Fruit fly (Drosophila melanogaster): ENCODE results near the gene att-ORFB.

The att-ORFB gene

DNA sequence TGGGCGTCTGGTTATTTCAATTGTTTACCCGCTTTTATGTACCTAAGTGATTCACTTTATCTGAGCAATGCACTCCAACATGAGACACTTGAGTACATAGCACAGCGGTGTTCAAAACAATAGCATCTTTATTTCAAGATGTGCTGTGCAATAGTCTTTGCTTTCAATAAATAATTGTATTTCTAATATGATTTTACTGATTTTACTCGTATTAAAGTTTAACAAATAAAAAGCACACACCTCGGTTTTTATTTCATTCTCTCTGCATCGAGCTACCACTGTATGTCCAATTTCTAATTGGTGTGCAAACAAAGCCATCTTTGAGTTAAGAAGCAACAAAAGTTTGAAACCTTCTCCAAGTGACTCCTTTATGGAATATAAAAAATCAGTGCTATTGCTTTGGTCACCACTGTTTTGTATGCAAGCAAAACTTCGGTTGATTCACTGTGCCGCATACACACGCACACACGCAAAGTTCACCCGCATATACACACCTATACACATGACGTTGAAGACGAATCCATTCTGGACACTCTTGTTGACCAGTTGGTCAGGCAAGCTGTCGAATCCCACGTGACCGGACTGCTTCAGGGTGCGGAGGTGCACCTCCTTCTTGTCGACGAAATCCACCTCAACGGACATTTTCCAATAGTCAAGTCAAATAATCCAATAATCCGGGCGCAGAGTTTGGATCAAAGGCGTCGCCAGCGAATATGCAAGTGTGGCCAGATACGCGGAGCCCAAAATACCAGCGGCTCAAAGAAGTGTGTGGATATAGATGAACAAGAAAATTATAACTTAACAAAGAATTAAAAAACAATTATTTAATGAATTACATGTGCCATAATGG, 33.7 kb upstream of the att-ORFB start, which contains the start of gene Septin2 (continued):
- TF ChIP-seq Ets21C (GFP tag; optimal IDR thresholded peaks at IDR 0.05) (peak; percentile 87), fkh (GFP tag; optimal IDR thresholded peaks at IDR 0.05) (peak; percentile 91), CG6854 (GFP tag; optimal IDR thresholded peaks at IDR 0.05) (peak; percentile 91), Eip75B (GFP tag; optimal IDR thresholded peaks at IDR 0.05) (peak; percentile 93), CG15336 (GFP tag; IDR thresholded peaks at IDR 0.05) (peak; percentile 94), CG7368 (GFP tag; optimal IDR thresholded peaks at IDR 0.05) (peak; percentile 91), Sox15 (GFP tag; optimal IDR thresholded peaks at IDR 0.05) (peak; percentile 88), acj6 (GFP tag; optimal IDR thresholded peaks at IDR 0.05) (peak; percentile 92), CG11294 (GFP tag; IDR thresholded peaks at IDR 0.05) (peak; percentile 80), Eip78C (GFP tag) (peak; percentile 99), Blimp-1 (GFP tag; optimal IDR thresholded peaks at IDR 0.05) (peak; percentile 85), CG3919 (GFP tag; optimal IDR thresholded peaks at IDR 0.05) (peak; percentile 94), CG8319 (GFP tag; optimal IDR thresholded peaks at IDR 0.05) (peak; percentile 92), Smox (GFP tag; optimal IDR thresholded peaks at IDR 0.05) (peak; percentile 94), CG9139 (GFP tag; optimal IDR thresholded peaks at IDR 0.05) (peak; percentile 80), CG8119 (GFP tag; IDR thresholded peaks at IDR 0.05) (peak; percentile 94), Hr39 (GFP tag; optimal IDR thresholded peaks at IDR 0.05) (peak; percentile 93), ss (GFP tag; optimal IDR thresholded peaks at IDR 0.05) (peak; percentile 82 to 88), esn (GFP tag; optimal IDR thresholded peaks at IDR 0.05) (peak; percentile 96)

- TF ChIP-seq Eip75B (GFP tag; optimal IDR thresholded peaks at IDR 0.05) (no peak), CG6163 (GFP tag; IDR thresholded peaks at IDR 0.05) (peak; percentile 15; the same call in 1 of the 3 replicates)
These were observed 32.2 kb upstream of the att-ORFB start for dm6 chr3R:20586409-20586808.

DNA sequence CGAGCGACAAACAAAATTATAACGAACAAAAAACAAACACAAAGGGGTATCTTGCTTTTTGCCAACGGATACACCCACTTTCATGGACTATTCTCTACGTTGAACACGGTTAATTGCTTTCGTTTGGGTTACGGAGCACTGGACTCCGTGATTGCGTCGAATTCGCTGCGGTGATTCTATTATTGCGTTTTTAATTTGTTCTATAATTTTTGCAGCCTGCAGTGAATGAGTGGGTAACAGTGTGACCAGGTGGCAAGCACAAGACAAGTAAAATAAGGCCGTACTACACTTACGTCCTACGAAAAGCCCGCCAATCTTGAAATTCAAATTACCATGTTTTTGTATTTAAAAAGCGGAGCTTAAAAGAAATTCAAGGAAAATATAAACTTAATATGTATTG, 31.4 kb upstream of the att-ORFB start, which contains the start of gene CG16953:
TSS of gene CG16953 (minus strand) at position 268 of the 400 bp plus-strand sequence.
- TF ChIP-seq CG6854 (GFP tag; optimal IDR thresholded peaks at IDR 0.05) (peak; percentile 14), net (GFP tag; optimal IDR thresholded peaks at IDR 0.05) (no peak), Met (GFP tag; optimal IDR thresholded peaks at IDR 0.05) (no peak), Eip78C (GFP tag) (peak; percentile 30), Sox14 (GFP tag; optimal IDR thresholded peaks at IDR 0.05) (peak; percentile 64)

dm6 chr3R:20581376-20581775, 27.2 kb upstream of the att-ORFB start, which contains the start of gene CG34008:
TSS of gene CG34008 (minus strand) at chr3R:20581522.
- TF ChIP-seq net (GFP tag; optimal IDR thresholded peaks at IDR 0.05) = no peak
- no peak for TF ChIP-seq CG3919 (GFP tag; optimal IDR thresholded peaks at IDR 0.05)
- no peak for TF ChIP-seq CG16779 (tag; optimal IDR thresholded peaks at IDR 0.05)
- TF ChIP-seq Ets96B (tag; optimal IDR thresholded peaks at IDR 0.05) = no peak
- no peak for TF ChIP-seq CG6163 (GFP tag; IDR thresholded peaks at IDR 0.05)
- no peak for TF ChIP-seq CG31627 (GFP tag; optimal IDR thresholded peaks at IDR 0.05)
- TF ChIP-seq Gug (GFP tag; IDR thresholded peaks at IDR 0.05) = no peak
- no peak for TF ChIP-seq Smox (GFP tag; optimal IDR thresholded peaks at IDR 0.05)
- no peak for TF ChIP-seq CG10631 (GFP tag; optimal IDR thresholded peaks at IDR 0.05)
- TF ChIP-seq OdsH (GFP tag; optimal IDR thresholded peaks at IDR 0.05) = no peak
- TF ChIP-seq CG7368 (GFP tag; optimal IDR thresholded peaks at IDR 0.05) = no peak
- no peak for TF ChIP-seq dsx (GFP tag; optimal IDR thresholded peaks at IDR 0.05; ENCODE audit: poor library complexity, severe bottlenecking)
- TF ChIP-seq Eip78C (GFP tag) = no peak
- no peak for TF ChIP-seq dac (GFP tag; optimal IDR thresholded peaks at IDR 0.05)
- no peak for TF ChIP-seq svp (GFP tag)

- TF ChIP-seq Met (GFP tag; optimal IDR thresholded peaks at IDR 0.05) (no peak), Lpt (GFP tag; optimal IDR thresholded peaks at IDR 0.05) (peak; percentile 32), esn (GFP tag; optimal IDR thresholded peaks at IDR 0.05) (peak; percentile 89), Ets96B (tag; optimal IDR thresholded peaks at IDR 0.05) (peak; percentile 67), Blimp-1 (GFP tag; optimal IDR thresholded peaks at IDR 0.05) (peak; percentile 31), CG3919 (GFP tag; optimal IDR thresholded peaks at IDR 0.05) (no peak), Eip93F (GFP tag; optimal IDR thresholded peaks at IDR 0.05) (peak; percentile 74), CG4318 (GFP tag; optimal IDR thresholded peaks at IDR 0.05) (no peak), CG16779 (tag; optimal IDR thresholded peaks at IDR 0.05) (no peak), CG32006 (GFP tag; optimal IDR thresholded peaks at IDR 0.05) (no peak), CG10631 (GFP tag; optimal IDR thresholded peaks at IDR 0.05) (no peak), OdsH (GFP tag; optimal IDR thresholded peaks at IDR 0.05) (no peak), CG15336 (GFP tag; IDR thresholded peaks at IDR 0.05) (peak; percentile 61), lz (GFP tag; optimal IDR thresholded peaks at IDR 0.05) (peak; percentile 84), fkh (GFP tag; optimal IDR thresholded peaks at IDR 0.05) (peak; percentile 59), CG11762 (GFP tag; optimal IDR thresholded peaks at IDR 0.05; ENCODE audit: insufficient read depth) (peak; percentile 44), salr (GFP tag; optimal IDR thresholded peaks at IDR 0.05) (no peak), acj6 (GFP tag; optimal IDR thresholded peaks at IDR 0.05) (peak; percentile 85), Eip75B (GFP tag; optimal IDR thresholded peaks at IDR 0.05) (peak; percentile 74), ss (GFP tag; optimal IDR thresholded peaks at IDR 0.05) (no peak), Hr39 (GFP tag; optimal IDR thresholded peaks at IDR 0.05) (peak; percentile 85), dsx (GFP tag; optimal IDR thresholded peaks at IDR 0.05; ENCODE audit: poor library complexity, severe bottlenecking) (peak; percentile 69)
These were observed 25.6 kb upstream of the att-ORFB start, which contains the start of the genes EloB and Srp14 for dm6 chr3R:20579816-20580215. TSS of gene EloB (minus strand) at chr3R:20579850. TSS of gene Srp14 (plus strand) at chr3R:20580115.

Data from whole organism, prepupa.